Worm (Caenorhabditis elegans): ENCODE measurements around the gene D1054.10.

DNA sequence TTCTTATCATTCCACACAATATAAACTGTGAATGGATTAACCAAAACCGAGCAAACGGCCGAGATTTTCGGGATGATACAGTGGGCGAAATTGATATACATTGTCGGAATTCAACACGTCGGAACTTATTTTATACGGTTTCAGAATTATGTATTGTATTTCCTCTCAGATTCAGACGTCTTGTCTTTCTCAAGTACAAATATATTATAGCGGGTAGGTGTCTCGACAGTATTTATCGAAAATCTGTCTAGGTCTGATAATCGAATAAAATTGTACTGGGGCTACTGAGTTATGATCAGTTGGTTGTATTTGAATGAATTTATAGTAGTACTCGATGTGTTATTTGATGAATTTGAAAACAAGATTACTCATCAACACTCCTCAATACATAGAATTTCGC, 49.0 kb downstream of the D1054.10 start, which contains the start of gene srj-22:
- TF ChIP-seq F13H6.1 (tag; optimal IDR thresholded peaks at IDR 0.05) (no peak), dmd-4 (tag; optimal IDR thresholded peaks at IDR 0.05; ENCODE audit: borderline replicate concordance) (no peak), unc-3 (GFP tag; conservative IDR thresholded peaks at IDR 0.05) (no peak), unc-3 (tag; optimal IDR thresholded peaks at IDR 0.05) (no peak), pat-9 (tag; optimal IDR thresholded peaks at IDR 0.05) (no peak), tbx-2 (tag; optimal IDR thresholded peaks at IDR 0.05) (no peak), ets-4 (tag; optimal IDR thresholded peaks at IDR 0.05) (no peak), hlh-8 (tag; optimal IDR thresholded peaks at IDR 0.05) (no peak), ceh-2 (tag; optimal IDR thresholded peaks at IDR 0.05) (no peak), pqm-1 (tag; optimal IDR thresholded peaks at IDR 0.05) (no peak), sox-4 (tag; optimal IDR thresholded peaks at IDR 0.05) (no peak)
